Worm (Caenorhabditis elegans): ENCODE measurements around the gene bus-18.

DNA sequence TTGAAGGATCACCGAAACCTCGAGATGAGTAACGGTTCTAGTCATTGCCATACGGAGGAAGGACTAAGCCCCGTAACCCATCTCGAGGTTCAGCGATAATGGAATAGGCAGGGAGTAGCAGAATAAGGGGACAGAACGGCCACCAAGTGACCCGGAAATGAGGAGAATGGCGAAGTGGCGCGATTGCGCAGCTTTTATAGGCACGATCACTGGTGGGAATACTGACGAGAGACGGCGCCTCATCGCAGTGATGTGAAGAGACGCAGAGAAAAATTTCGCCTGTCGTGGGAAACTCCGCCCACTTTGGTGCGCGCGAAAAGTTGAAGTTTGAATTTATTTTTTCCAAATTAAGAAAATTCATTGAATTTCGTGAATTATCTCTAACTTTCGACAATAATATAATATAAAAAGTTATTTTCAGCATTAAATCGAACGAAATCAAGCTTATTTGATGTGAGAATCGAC, 3.4 kb upstream of the bus-18 start, which contains the start of gene F55A11.4:
- no peak for TF ChIP-seq hmbx-1 (tag; optimal IDR thresholded peaks at IDR 0.05)
- peak; percentile 19 for TF ChIP-seq ama-1 (optimal IDR thresholded peaks at IDR 0.05)
